Fruit fly (Drosophila melanogaster) whole organism, prepupa: Measurements from ENCODE around the gene Ir94g.

Experiments used
- CG10669 ChIP-seq: fragments of 200-800 bp; sonication (Bioruptor generic); optimal IDR thresholded peaks from 3 replicates; lab custom pipeline; 2018; ENCODE audit warnings: missing biosample characterization, mild to moderate bottlenecking, missing genetic modification characterization, moderate library complexity
- CG6854 ChIP-seq: fragments of 200-800 bp; sonication (Bioruptor generic); optimal IDR thresholded peaks from 2 replicates; lab custom pipeline; 2017; ENCODE audit warnings: missing biosample characterization, mild to moderate bottlenecking, missing genetic modification characterization
- fkh ChIP-seq: fragments of 200-800 bp; sonication (Bioruptor generic); optimal IDR thresholded peaks from 3 replicates; lab custom pipeline; 2017; ENCODE audit warnings: missing biosample characterization, mild to moderate bottlenecking, missing genetic modification characterization, moderate library complexity

Ir94g gene

dm6 chr3R:23534609-23535008, 50.9 kb downstream of the Ir94g start, which contains the start of gene Ugt303B3:
TSS of gene Ugt303B3 (minus strand) at chr3R:23534767.
- TF ChIP-seq fkh (GFP tag; lab: Kevin White, UChicago) (peak; percentile 19), CG6854 (GFP tag; lab: Kevin White, UChicago) (no peak), CG10669 (GFP tag; lab: Kevin White, UChicago) (no peak)
